Fruit fly (Drosophila melanogaster) whole organism, embryonic: Measurements from ENCODE around the gene ND-B18.

Experiments
- Adf1 ChIP-seq: fragments of 200-800 bp; sonication (Bioruptor generic); IDR thresholded peaks from 2 replicates; pipeline ENCODE4 v1.3.6; 2022; ENCODE audit warnings: missing biosample characterization, missing genetic modification characterization
- Aef1 ChIP-seq: fragments of 200-800 bp; sonication (Bioruptor generic); IDR thresholded peaks from 3 replicates; pipeline ENCODE4 v1.3.6; 2022; ENCODE audit warnings: missing biosample characterization, missing genetic modification characterization
- BEAF-32 ChIP-seq: fragments of 200-800 bp; sonication (Bioruptor generic); optimal IDR thresholded peaks from 3 replicates; lab custom pipeline; 2017; ENCODE audit warnings: missing biosample characterization, missing genetic modification characterization, mild to moderate bottlenecking, moderate library complexity, missing genetic modification reagents
- Blimp-1 ChIP-seq: fragments of 200-800 bp; sonication (Bioruptor generic); optimal IDR thresholded peaks from 3 replicates; lab custom pipeline; 2018; ENCODE audit warnings: missing biosample characterization, missing genetic modification characterization, mild to moderate bottlenecking, moderate library complexity, missing genetic modification reagents
- Bteb2 ChIP-seq: fragments of 200-800 bp; sonication (Bioruptor generic); optimal IDR thresholded peaks from 2 replicates; lab custom pipeline; 2016; ENCODE audit warnings: missing biosample characterization, missing genetic modification characterization
- CG10366 ChIP-seq: fragments of 200-800 bp; sonication (Bioruptor generic); IDR thresholded peaks from 2 replicates; pipeline ENCODE4 v1.3.6; 2022; ENCODE audit warnings: missing biosample characterization, missing genetic modification characterization
- CG10462 ChIP-seq: fragments of 200-800 bp; sonication (Bioruptor generic); optimal IDR thresholded peaks from 2 replicates; lab custom pipeline; 2016; ENCODE audit warnings: missing biosample characterization, missing genetic modification characterization
- CG10565 ChIP-seq: fragments of 200-800 bp; sonication (Bioruptor generic); optimal IDR thresholded peaks from 3 replicates; lab custom pipeline; 2016; ENCODE audit warnings: missing biosample characterization, mild to moderate bottlenecking, missing genetic modification characterization
- CG11085 ChIP-seq: fragments of 200-800 bp; sonication (Bioruptor generic); IDR thresholded peaks from 2 replicates; pipeline ENCODE4 v1.3.6; 2022; ENCODE audit warnings: missing biosample characterization, missing genetic modification characterization
- CG11695 ChIP-seq: fragments of 200-800 bp; sonication (Bioruptor generic); IDR thresholded peaks from 3 replicates; pipeline ENCODE4 v1.3.6; 2022; ENCODE audit warnings: missing biosample characterization, missing genetic modification characterization
- CG12219 ChIP-seq: fragments of 200-800 bp; sonication (Bioruptor generic); optimal IDR thresholded peaks from 3 replicates; lab custom pipeline; 2018; ENCODE audit warnings: missing biosample characterization, mild to moderate bottlenecking, missing genetic modification characterization
- CG14710 ChIP-seq: fragments of 200-800 bp; sonication (Bioruptor generic); optimal IDR thresholded peaks from 3 replicates; lab custom pipeline; 2019; ENCODE audit warnings: missing biosample characterization, mild to moderate bottlenecking, missing genetic modification characterization, moderate library complexity
- CG16815 ChIP-seq: fragments of 200-800 bp; sonication (Bioruptor generic); optimal IDR thresholded peaks from 3 replicates; lab custom pipeline; 2017; ENCODE audit warnings: missing biosample characterization, mild to moderate bottlenecking, missing genetic modification characterization
- CG17802 ChIP-seq: fragments of 200-800 bp; sonication (Bioruptor generic); optimal IDR thresholded peaks from 2 replicates; lab custom pipeline; 2018; ENCODE audit warnings: missing biosample characterization, mild to moderate bottlenecking, missing genetic modification characterization, moderate library complexity
- CG18599 ChIP-seq: fragments of 200-800 bp; sonication (Bioruptor generic); optimal IDR thresholded peaks from 3 replicates; lab custom pipeline; 2017; ENCODE audit warnings: missing biosample characterization, missing genetic modification characterization, mild to moderate bottlenecking, moderate library complexity, missing genetic modification reagents
- CG30020 ChIP-seq: fragments of 200-800 bp; optimal IDR thresholded peaks from 2 replicates; lab custom pipeline; 2019; ENCODE audit warnings: missing biosample characterization, mild to moderate bottlenecking, missing genetic modification characterization, moderate library complexity
- CG4617 ChIP-seq: fragments of 200-800 bp; sonication (Bioruptor generic); optimal IDR thresholded peaks from 3 replicates; lab custom pipeline; 2016; ENCODE audit warnings: missing biosample characterization, missing genetic modification characterization, borderline replicate concordance
- CG4707 ChIP-seq: fragments of 200-800 bp; sonication (Bioruptor generic); optimal IDR thresholded peaks from 2 replicates; lab custom pipeline; 2018; ENCODE audit warnings: missing biosample characterization, mild to moderate bottlenecking, missing genetic modification characterization, moderate library complexity
- CG4820 ChIP-seq: fragments of 200-800 bp; sonication (Bioruptor generic); optimal IDR thresholded peaks from 3 replicates; lab custom pipeline; 2016; ENCODE audit warnings: missing biosample characterization, missing genetic modification characterization
- CG5180 ChIP-seq: fragments of 200-800 bp; sonication (Bioruptor generic); optimal IDR thresholded peaks from 3 replicates; lab custom pipeline; 2017; ENCODE audit warnings: missing biosample characterization, missing genetic modification characterization, mild to moderate bottlenecking, moderate library complexity, missing genetic modification reagents
- CG6254 ChIP-seq: fragments of 200-800 bp; sonication (Bioruptor generic); optimal IDR thresholded peaks from 3 replicates; lab custom pipeline; 2017; ENCODE audit warnings: mild to moderate bottlenecking, missing biosample characterization, missing genetic modification reagents, missing genetic modification characterization
- CkIIα-i1 ChIP-seq: fragments of 200-800 bp; sonication (Bioruptor generic); IDR thresholded peaks from 2 replicates; pipeline ENCODE4 v1.3.6; 2022; ENCODE audit warnings: missing biosample characterization, missing genetic modification characterization
- MBD-R2 ChIP-seq: fragments of 200-800 bp; sonication (Bioruptor generic); IDR thresholded peaks from 2 replicates; pipeline ENCODE4 v1.3.6; 2022; ENCODE audit warnings: missing biosample characterization, missing genetic modification characterization
- Neu2 ChIP-seq: fragments of 200-800 bp; sonication (Bioruptor generic); optimal IDR thresholded peaks from 3 replicates; lab custom pipeline; 2016; ENCODE audit warnings: missing biosample characterization, missing genetic modification characterization, borderline replicate concordance
- Rx ChIP-seq: fragments of 200-800 bp; sonication (Bioruptor generic); IDR thresholded peaks from 2 replicates; pipeline ENCODE4 v1.3.6; 2022; ENCODE audit warnings: missing biosample characterization, missing genetic modification characterization
- Six4 ChIP-seq: fragments of 200-800 bp; sonication (Bioruptor generic); optimal IDR thresholded peaks from 2 replicates; lab custom pipeline; 2016; ENCODE audit warnings: missing biosample characterization, missing genetic modification characterization
- Tbp ChIP-seq: fragments of >200 bp; optimal IDR thresholded peaks from 2 replicates; lab custom pipeline; 2018; ENCODE audit warnings: missing biosample characterization, missing genetic modification characterization
- Vsx1 ChIP-seq: fragments of 200-800 bp; sonication (Bioruptor generic); optimal IDR thresholded peaks from 2 replicates; lab custom pipeline; 2017; ENCODE audit warnings: missing biosample characterization, mild to moderate bottlenecking, missing genetic modification characterization, missing genetic modification reagents
- bsh ChIP-seq, 2 experiments: fragments of 200-800 bp; sonication (Bioruptor generic); optimal IDR thresholded peaks; 2 replicates each; lab custom pipeline; 2017 to 2018; ENCODE audit warnings: mild to moderate bottlenecking in 2 of 2, missing biosample characterization in 2 of 2, missing genetic modification characterization in 2 of 2, moderate library complexity in 1 of 2
- chm ChIP-seq: fragments of 200-800 bp; sonication (Bioruptor generic); IDR thresholded peaks from 2 replicates; pipeline ENCODE4 v1.3.6; 2022; ENCODE audit warnings: missing biosample characterization, missing genetic modification characterization
- dan ChIP-seq: fragments of 200-800 bp; sonication (Bioruptor generic); IDR thresholded peaks from 2 replicates; pipeline ENCODE4 v1.3.6; 2022; ENCODE audit warnings: missing biosample characterization, missing genetic modification characterization
- dati ChIP-seq: fragments of 200-800 bp; sonication (Bioruptor generic); IDR thresholded peaks from 2 replicates; pipeline ENCODE4 v1.3.6; 2022; ENCODE audit warnings: missing biosample characterization, missing genetic modification characterization
- dmrt99B ChIP-seq: fragments of 200-800 bp; sonication (Bioruptor generic); optimal IDR thresholded peaks from 2 replicates; lab custom pipeline; 2018; ENCODE audit warnings: missing biosample characterization, mild to moderate bottlenecking, missing genetic modification characterization, moderate library complexity
- ewg ChIP-seq: fragments of 200-800 bp; sonication (Bioruptor generic); optimal IDR thresholded peaks from 3 replicates; lab custom pipeline; 2017; ENCODE audit warnings: mild to moderate bottlenecking, missing biosample characterization, missing genetic modification reagents, missing genetic modification characterization
- fd64A ChIP-seq: fragments of 200-800 bp; sonication (Bioruptor generic); optimal IDR thresholded peaks from 3 replicates; lab custom pipeline; 2018; ENCODE audit warnings: missing biosample characterization, mild to moderate bottlenecking, missing genetic modification characterization
- gce ChIP-seq: fragments of 200-800 bp; sonication (Bioruptor generic); IDR thresholded peaks from 3 replicates; pipeline ENCODE4 v1.3.6; 2022; ENCODE audit warnings: missing biosample characterization, missing genetic modification characterization
- gfzf ChIP-seq: fragments of 200-800 bp; sonication (Bioruptor generic); optimal IDR thresholded peaks from 2 replicates; lab custom pipeline; 2016; ENCODE audit warnings: missing biosample characterization, mild to moderate bottlenecking, missing genetic modification characterization, moderate library complexity
- ken ChIP-seq: fragments of 200-800 bp; sonication (Bioruptor generic); IDR thresholded peaks from 3 replicates; pipeline ENCODE4 v1.3.6; 2022; ENCODE audit warnings: missing biosample characterization, missing genetic modification characterization
- knrl ChIP-seq: fragments of 200-800 bp; sonication (Bioruptor generic); IDR thresholded peaks from 3 replicates; pipeline ENCODE4 v1.3.6; 2022; ENCODE audit warnings: missing biosample characterization, missing genetic modification characterization; ENCODE audit not compliant: partially characterized antibody
- org-1 ChIP-seq: fragments of 200-800 bp; sonication (Bioruptor generic); optimal IDR thresholded peaks from 2 replicates; lab custom pipeline; 2017; ENCODE audit warnings: missing biosample characterization, missing genetic modification characterization
- pb ChIP-seq: fragments of 200-800 bp; sonication (Bioruptor generic); optimal IDR thresholded peaks from 3 replicates; lab custom pipeline; 2016; ENCODE audit warnings: missing biosample characterization, missing genetic modification characterization
- sisA ChIP-seq: fragments of 200-800 bp; sonication (Bioruptor generic); IDR thresholded peaks from 2 replicates; pipeline ENCODE4 v1.3.6; 2022; ENCODE audit warnings: missing biosample characterization, missing genetic modification characterization
- slp2 ChIP-seq: fragments of 200-800 bp; sonication (Bioruptor generic); optimal IDR thresholded peaks from 2 replicates; lab custom pipeline; 2016; ENCODE audit warnings: missing biosample characterization, missing genetic modification characterization
- sna ChIP-seq: fragments of 200-800 bp; sonication (Bioruptor generic); IDR thresholded peaks from 2 replicates; pipeline ENCODE4 v1.3.6; 2022; ENCODE audit warnings: missing biosample characterization, missing genetic modification characterization; ENCODE audit not compliant: partially characterized antibody
- so ChIP-seq: fragments of 200-800 bp; sonication (Bioruptor generic); IDR thresholded peaks from 3 replicates; pipeline ENCODE4 v1.3.6; 2022; ENCODE audit warnings: missing biosample characterization, missing genetic modification characterization
- sob ChIP-seq: fragments of 200-800 bp; sonication (Bioruptor generic); IDR thresholded peaks from 2 replicates; pipeline ENCODE4 v1.3.6; 2022; ENCODE audit warnings: missing biosample characterization, missing genetic modification characterization
- ttk ChIP-seq: fragments of 200-800 bp; sonication (Bioruptor generic); IDR thresholded peaks from 2 replicates; pipeline ENCODE4 v2.1.2; 2022; ENCODE audit warnings: missing biosample characterization, missing genetic modification characterization
- tup ChIP-seq: fragments of 200-800 bp; sonication (Bioruptor generic); optimal IDR thresholded peaks from 2 replicates; lab custom pipeline; 2016; ENCODE audit warnings: missing biosample characterization, mild to moderate bottlenecking, missing genetic modification characterization, moderate library complexity
- usp ChIP-seq: fragments of >200 bp; optimal IDR thresholded peaks from 2 replicates; lab custom pipeline; 2017; ENCODE audit warnings: missing biosample characterization, missing genetic modification characterization
- wek ChIP-seq: fragments of 200-800 bp; sonication (Bioruptor generic); optimal IDR thresholded peaks from 3 replicates; lab custom pipeline; 2018; ENCODE audit warnings: missing biosample characterization, mild to moderate bottlenecking, missing genetic modification characterization, moderate library complexity

Gene ND-B18

dm6 chrX:15022219-15022618 lies 41.3 kb upstream of the ND-B18 start (continued):
- peak; percentile 46; the same call in 1 of the 2 replicates for TF ChIP-seq CkIIα-i1 (GFP tag; lab: Robert Waterston, UW)
- TF ChIP-seq fd64A (GFP tag; lab: Kevin White, UChicago), result peak; percentile 64
- no peak for TF ChIP-seq BEAF-32 (GFP tag; lab: Kevin White, UChicago)
- TF ChIP-seq Adf1 (GFP tag; lab: Robert Waterston, UW), result peak; percentile 40
- TF ChIP-seq Tbp (GFP tag; lab: Kevin White, UChicago), result no peak
- TF ChIP-seq Blimp-1, result peak; percentile 84
- TF ChIP-seq ttk (GFP tag; lab: Robert Waterston, UW), result peak; percentile 76
- TF ChIP-seq sisA (GFP tag; lab: Robert Waterston, UW), result peak; percentile 84
- peak; percentile 73 for TF ChIP-seq CG17802 (tag; lab: Kevin White, UChicago)
- peak; percentile 90 for TF ChIP-seq chm (GFP tag; lab: Robert Waterston, UW)
- TF ChIP-seq knrl (GFP tag; lab: Robert Waterston, UW), result no peak
- peak; percentile 85 for TF ChIP-seq CG18599 (GFP tag; lab: Kevin White, UChicago)
- peak; percentile 69 for TF ChIP-seq Rx (GFP tag; lab: Robert Waterston, UW)
- TF ChIP-seq CG12219, result peak; percentile 81
- peak; percentile 48; the same call in 1 of the 2 replicates for TF ChIP-seq dati
- TF ChIP-seq CG11085 (GFP tag; lab: Robert Waterston, UW), result 0 out of 2 replicates have a peak, but pooled peaks have one; percentile 19
- peak; percentile 26 for TF ChIP-seq CG10565 (GFP tag; lab: Kevin White, UChicago)
- TF ChIP-seq CG14710, result peak; percentile 76
- peak; percentile 83 for TF ChIP-seq CG10366 (GFP tag; lab: Robert Waterston, UW)
- TF ChIP-seq slp2, result peak; percentile 81
- peak; percentile 73 for TF ChIP-seq ewg (GFP tag; lab: Kevin White, UChicago)
- TF ChIP-seq ken, result peak; percentile 86
- peak; percentile 67 for TF ChIP-seq MBD-R2
- TF ChIP-seq Vsx1, result peak; percentile 64
- peak; percentile 53 for TF ChIP-seq CG10462 (GFP tag; lab: Kevin White, UChicago)
- peak; percentile 88 for TF ChIP-seq pb (GFP tag; lab: Kevin White, UChicago)
- peak; percentile 83 for TF ChIP-seq Bteb2 (GFP tag; lab: Kevin White, UChicago)
- TF ChIP-seq CG11695 (GFP tag; lab: Robert Waterston, UW), result peak; percentile 82
- peak; percentile 82 for TF ChIP-seq Aef1
- no peak for TF ChIP-seq Neu2 (GFP tag; lab: Kevin White, UChicago)
- TF ChIP-seq dan (GFP tag; lab: Robert Waterston, UW), result no peak
- peak; percentile 69 for TF ChIP-seq CG5180 (GFP tag; lab: Kevin White, UChicago)
- TF ChIP-seq CG30020 (tag; lab: Kevin White, UChicago), result peak; percentile 1
- TF ChIP-seq CG16815 (GFP tag; lab: Kevin White, UChicago), result peak; percentile 71
- TF ChIP-seq gce (GFP tag; lab: Robert Waterston, UW), result peak; percentile 63; the same call in 1 of the 3 replicates
- no peak for TF ChIP-seq gfzf (GFP tag; lab: Kevin White, UChicago)
- peak; percentile 81; the same call in 2 of the 3 replicates for TF ChIP-seq so (GFP tag; lab: Robert Waterston, UW)
- peak; percentile 74 for TF ChIP-seq Six4 (GFP tag; lab: Kevin White, UChicago)
- no peak for TF ChIP-seq usp (GFP tag; lab: Kevin White, UChicago)
- peak; percentile 81 for TF ChIP-seq CG4820 (GFP tag; lab: Kevin White, UChicago)
- TF ChIP-seq tup (GFP tag; lab: Kevin White, UChicago), result peak; percentile 69
- TF ChIP-seq sob (GFP tag; lab: Robert Waterston, UW), result peak; percentile 83
- peak; percentile 69 for TF ChIP-seq wek (GFP tag; lab: Kevin White, UChicago)
- peak; percentile 91 for TF ChIP-seq dmrt99B
- peak; percentile 60 for TF ChIP-seq CG4617 (GFP tag; lab: Kevin White, UChicago)
- peak; percentile 68 for TF ChIP-seq CG4707 (GFP tag; lab: Kevin White, UChicago)
- no peak for TF ChIP-seq sna
- peak in 1 of 2 experiments; percentile 92 for TF ChIP-seq bsh (GFP tag; optimal IDR thresholded peaks at IDR 0.05; lab: Kevin White, UChicago)
- peak; percentile 77 for TF ChIP-seq org-1 (GFP tag; lab: Kevin White, UChicago)
- peak; percentile 78 for TF ChIP-seq CG6254
